Fruit fly (Drosophila melanogaster) whole organism, pupa: ENCODE data around the gene Cpr65Av.

ENCODE experiments used
- CG10348 ChIP-seq: fragments of 200-800 bp; sonication (Bioruptor generic); IDR thresholded peaks from 2 replicates; pipeline ENCODE4 v1.3.6; 2022; ENCODE audit warnings: missing biosample characterization, missing genetic modification characterization
- CG12605 ChIP-seq: fragments of 200-800 bp; sonication (Bioruptor generic); IDR thresholded peaks from 2 replicates; pipeline ENCODE4 v1.3.6; 2022; ENCODE audit warnings: missing biosample characterization, missing genetic modification characterization
- CG13204 ChIP-seq: fragments of 200-800 bp; sonication (Bioruptor generic); optimal IDR thresholded peaks from 2 replicates; lab custom pipeline; 2018; ENCODE audit warnings: missing biosample characterization, mild to moderate bottlenecking, missing genetic modification characterization, moderate library complexity
- CG17806 ChIP-seq: fragments of 200-800 bp; sonication (Bioruptor generic); optimal IDR thresholded peaks from 2 replicates; lab custom pipeline; 2018; ENCODE audit warnings: missing biosample characterization, mild to moderate bottlenecking, missing genetic modification characterization, moderate library complexity
- CG34367 ChIP-seq: fragments of 200-800 bp; sonication (Bioruptor generic); optimal IDR thresholded peaks from 2 replicates; lab custom pipeline; 2018; ENCODE audit warnings: missing biosample characterization, mild to moderate bottlenecking, missing genetic modification characterization
- D1 ChIP-seq: fragments of 200-800 bp; sonication (Bioruptor generic); optimal IDR thresholded peaks from 2 replicates; lab custom pipeline; 2018; ENCODE audit warnings: missing biosample characterization, mild to moderate bottlenecking, missing genetic modification characterization, moderate library complexity
- Pif1A ChIP-seq: fragments of 200-800 bp; sonication (Bioruptor generic); optimal IDR thresholded peaks from 3 replicates; lab custom pipeline; 2016; ENCODE audit warnings: missing biosample characterization, missing genetic modification characterization
- Pif1B ChIP-seq: fragments of 200-800 bp; sonication (Bioruptor generic); optimal IDR thresholded peaks from 3 replicates; lab custom pipeline; 2016; ENCODE audit warnings: missing biosample characterization, missing genetic modification characterization
- gl ChIP-seq: fragments of 200-800 bp; sonication (Bioruptor generic); optimal IDR thresholded peaks from 2 replicates; lab custom pipeline; 2018; ENCODE audit warnings: missing biosample characterization, mild to moderate bottlenecking, missing genetic modification characterization

DNA sequence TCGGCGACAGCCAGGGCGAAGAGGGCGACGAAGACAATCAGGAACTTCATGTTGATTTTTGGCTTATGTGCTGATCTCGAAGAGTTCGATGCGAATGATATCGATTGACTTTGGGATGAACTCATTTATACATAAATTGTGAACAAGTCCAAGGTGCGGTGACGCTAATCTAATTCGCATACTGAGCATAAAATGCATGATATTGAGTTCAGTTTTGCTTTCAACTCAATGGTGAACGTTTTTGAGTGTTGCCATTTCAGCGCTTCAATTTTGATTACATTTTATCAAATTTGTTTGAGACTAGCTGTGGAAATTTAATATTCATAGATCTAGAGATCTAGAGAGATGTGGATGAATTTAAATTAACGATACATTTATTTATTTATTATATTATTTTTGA, 3.1 kb downstream of the Cpr65Av start, which contains the start of gene Lcp65Af:
- TF ChIP-seq gl (tag; lab: Kevin White, UChicago) = no peak
- no peak for TF ChIP-seq CG17806 (tag; lab: Kevin White, UChicago)
- TF ChIP-seq CG12605 = no peak
- TF ChIP-seq D1 = no peak
- no peak for TF ChIP-seq CG13204 (GFP tag; lab: Kevin White, UChicago)
- TF ChIP-seq CG34367 (tag; lab: Kevin White, UChicago) = no peak
- TF ChIP-seq Pif1A (GFP tag; lab: Kevin White, UChicago) = no peak
- TF ChIP-seq CG10348 (GFP tag; lab: Robert Waterston, UW) = no peak
- no peak for TF ChIP-seq Pif1B (GFP tag; lab: Kevin White, UChicago)
